Worm (Caenorhabditis elegans) whole organism, early embryonic: ENCODE results near the gene nos-2.

Experiments
- B0310.2 ChIP-seq: sonication (generic microtip); optimal IDR thresholded peaks from 2 replicates; lab custom pipeline; 2016; ENCODE audit warnings: mild to moderate bottlenecking, missing genetic modification characterization, missing compliant biosample characterization
- F13C5.2 ChIP-seq: sonication (generic microtip); optimal IDR thresholded peaks from 2 replicates; lab custom pipeline; 2017; ENCODE audit warnings: mild to moderate bottlenecking, missing genetic modification characterization, inconsistent platforms, missing compliant biosample characterization
- ama-1 ChIP-seq: fragments of 150-350 bp; optimal IDR thresholded peaks from 2 replicates; lab custom pipeline; 2014
- ceh-13 ChIP-seq: fragments of 200-800 bp; sonication (Bioruptor generic); optimal IDR thresholded peaks from 2 replicates; lab custom pipeline; 2018; ENCODE audit warnings: mild to moderate bottlenecking, missing genetic modification characterization, missing compliant biosample characterization
- ceh-36 ChIP-seq: sonication (generic microtip); optimal IDR thresholded peaks from 2 replicates; lab custom pipeline; 2016; ENCODE audit warnings: missing genetic modification characterization, inconsistent platforms, missing compliant biosample characterization
- flt-1 ChIP-seq: fragments of 200-800 bp; sonication (Bioruptor generic); IDR thresholded peaks from 2 replicates; pipeline ENCODE4 v1.3.6; 2022; ENCODE audit warnings: missing genetic modification characterization, missing compliant biosample characterization
- hmg-4 ChIP-seq: fragments of 200-800 bp; sonication (Bioruptor generic); optimal IDR thresholded peaks from 2 replicates; lab custom pipeline; 2018; ENCODE audit warnings: mild to moderate bottlenecking, missing genetic modification characterization, missing compliant biosample characterization
- hnd-1 ChIP-seq: sonication (generic microtip); optimal IDR thresholded peaks from 2 replicates; lab custom pipeline; 2016; ENCODE audit warnings: missing genetic modification characterization, missing compliant biosample characterization
- pes-1 ChIP-seq: fragments of 200-800 bp; sonication (Bioruptor generic); IDR thresholded peaks from 2 replicates; pipeline ENCODE4 v1.3.6; 2022; ENCODE audit warnings: missing genetic modification reagents, missing genetic modification characterization, missing compliant biosample characterization
- scrt-1 ChIP-seq: fragments of 200-800 bp; sonication (Bioruptor generic); IDR thresholded peaks from 2 replicates; pipeline ENCODE4 v1.3.6; 2022; ENCODE audit warnings: missing genetic modification characterization, missing compliant biosample characterization
- sea-1 ChIP-seq: fragments of 200-800 bp; sonication (Bioruptor generic); conservative IDR thresholded peaks from 2 replicates; pipeline ENCODE4 v1.3.6; 2022; ENCODE audit warnings: missing genetic modification characterization, missing compliant biosample characterization
- tra-4 ChIP-seq: sonication (generic microtip); optimal IDR thresholded peaks from 2 replicates; lab custom pipeline; 2017; ENCODE audit warnings: missing genetic modification characterization, missing compliant biosample characterization

DNA sequence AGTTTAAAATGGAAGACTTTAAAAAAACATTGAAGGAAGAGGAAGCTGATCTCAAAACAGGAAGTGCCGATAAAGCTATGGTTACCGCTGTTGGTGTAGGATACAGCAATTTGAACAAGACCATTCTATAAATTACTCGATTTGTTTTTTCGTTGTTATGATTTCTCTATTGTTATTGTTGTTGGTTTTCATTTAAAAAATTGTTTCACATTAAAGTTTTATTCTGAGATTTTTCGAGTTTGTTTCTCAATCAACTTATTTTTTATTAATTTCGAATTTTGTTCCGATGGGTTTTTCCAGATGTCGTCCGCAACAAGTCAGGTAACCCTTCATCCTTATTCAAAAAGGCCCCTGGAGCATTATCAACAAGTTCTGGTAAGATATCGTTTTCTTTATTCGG, 13.6 kb upstream of the nos-2 start, which contains the start of gene ZK1127.12:
- TF ChIP-seq ama-1 (lab: Kevin White, UChicago) (no peak), flt-1 (GFP tag; lab: Robert Waterston, UW) (no peak), scrt-1 (no peak), ceh-13 (no peak), ceh-36 (tag; lab: Kevin White, UChicago) (no peak), F13C5.2 (tag; lab: Kevin White, UChicago) (no peak), tra-4 (tag; lab: Kevin White, UChicago) (no peak), pes-1 (GFP tag; lab: Robert Waterston, UW) (no peak), B0310.2 (no peak), sea-1 (no peak), hmg-4 (GFP tag; lab: Kevin White, UChicago) (no peak), hnd-1 (no peak)
